Worm (Caenorhabditis elegans): Measurements from ENCODE around the gene frm-2.

- TF ChIP-seq ets-7 (tag; optimal IDR thresholded peaks at IDR 0.05) (no peak), ama-1 (optimal IDR thresholded peaks at IDR 0.05) (no peak)
Observed at ce11 chrIII:5967640-5968039, 14.3 kb downstream of the frm-2 start.
